Fruit fly (Drosophila melanogaster): ENCODE results near the gene axed.
A peak's percentile ranks its signal among the peaks of the same experiment; 100 is the strongest.

The axed gene

dm6 chr3L:6608884-6609552, at the start of gene axed (continued):
- TF ChIP-seq CG31365 (tag; optimal IDR thresholded peaks at IDR 0.05), result no peak
- no peak for TF ChIP-seq CG11247 (GFP tag; IDR thresholded peaks at IDR 0.05)
- peak; percentile 18 for TF ChIP-seq CG34376 (GFP tag; optimal IDR thresholded peaks at IDR 0.05)
- peak; percentile 47 for TF ChIP-seq HHEX (GFP tag; optimal IDR thresholded peaks at IDR 0.05)
- TF ChIP-seq CG16863 (GFP tag; optimal IDR thresholded peaks at IDR 0.05), result peak; percentile 4
- TF ChIP-seq CG32772 (GFP tag; IDR thresholded peaks at IDR 0.05), result peak; percentile 28; the same call in 1 of the 2 replicates
- 0 out of 2 replicates have a peak, but pooled peaks have one; percentile 11 for TF ChIP-seq wdn (GFP tag; IDR thresholded peaks at IDR 0.05)
- TF ChIP-seq nerfin-1 (tag; optimal IDR thresholded peaks at IDR 0.05), result peak; percentile 38
- no peak for TF ChIP-seq CG11093 (GFP tag; IDR thresholded peaks at IDR 0.05)
- TF ChIP-seq pan (optimal IDR thresholded peaks at IDR 0.05), result no peak
- peak in 1 of 2 experiments; percentile 62 for TF ChIP-seq pan (GFP tag; optimal IDR thresholded peaks at IDR 0.05 in 1 of 2, IDR thresholded peaks at IDR 0.05 in 1 of 2)
- TF ChIP-seq CG7357 (GFP tag; IDR thresholded peaks at IDR 0.05), result 0 out of 3 replicates have a peak, but pooled peaks have one; percentile 32
- peak; percentile 38; the same call in 1 of the 3 replicates for TF ChIP-seq CG34422 (GFP tag; IDR thresholded peaks at IDR 0.05)
- TF ChIP-seq Dbx (GFP tag; IDR thresholded peaks at IDR 0.05), result peak; percentile 36; the same call in 1 of the 3 replicates
- peak; percentile 64 for TF ChIP-seq CG18599 (GFP tag; optimal IDR thresholded peaks at IDR 0.05)
- 0 out of 2 replicates have a peak, but pooled peaks have one; percentile 17 for TF ChIP-seq stc (GFP tag; IDR thresholded peaks at IDR 0.05)
- TF ChIP-seq CG4854 (GFP tag; optimal IDR thresholded peaks at IDR 0.05), result peak; percentile 10
- no peak for TF ChIP-seq amos (GFP tag; IDR thresholded peaks at IDR 0.05; ENCODE audit: partially characterized antibody)
- TF ChIP-seq CG12391 (tag; optimal IDR thresholded peaks at IDR 0.05), result peak; percentile 33
- TF ChIP-seq Poxn (GFP tag; IDR thresholded peaks at IDR 0.05), result 0 out of 2 replicates have a peak, but pooled peaks have one; percentile 5
- 0 out of 2 replicates have a peak, but pooled peaks have one; percentile 14 for TF ChIP-seq vvl (GFP tag; IDR thresholded peaks at IDR 0.05)
- TF ChIP-seq usp (GFP tag; optimal IDR thresholded peaks at IDR 0.05), result no peak
- peak; percentile 19 for TF ChIP-seq CG13296 (GFP tag; optimal IDR thresholded peaks at IDR 0.05)
- TF ChIP-seq CG3838 (GFP tag; optimal IDR thresholded peaks at IDR 0.05), result peak; percentile 11
- peak; percentile 11 for TF ChIP-seq CG9437 (GFP tag; optimal IDR thresholded peaks at IDR 0.05)
- TF ChIP-seq ewg (GFP tag; optimal IDR thresholded peaks at IDR 0.05), result peak; percentile 95
- TF ChIP-seq CG13775 (GFP tag; optimal IDR thresholded peaks at IDR 0.05), result peak; percentile 12
- peak; percentile 15 for TF ChIP-seq hkb (optimal IDR thresholded peaks at IDR 0.05)
- no peak for TF ChIP-seq hkb (GFP tag; IDR thresholded peaks at IDR 0.05)
- TF ChIP-seq fd3F (GFP tag; optimal IDR thresholded peaks at IDR 0.05), result peak; percentile 0
- peak; percentile 14 for TF ChIP-seq CG15011 (GFP tag; optimal IDR thresholded peaks at IDR 0.05)
- peak; percentile 46 for TF ChIP-seq CG12659 (GFP tag; optimal IDR thresholded peaks at IDR 0.05)
- TF ChIP-seq BtbVII (GFP tag; optimal IDR thresholded peaks at IDR 0.05), result peak; percentile 58
- peak; percentile 31 for TF ChIP-seq phol (tag; optimal IDR thresholded peaks at IDR 0.05)
- TF ChIP-seq CG5180 (GFP tag; optimal IDR thresholded peaks at IDR 0.05), result peak; percentile 54
- TF ChIP-seq rib (GFP tag; IDR thresholded peaks at IDR 0.05), result no peak
- TF ChIP-seq ind (GFP tag; optimal IDR thresholded peaks at IDR 0.05), result peak; percentile 29
- peak; percentile 22 for TF ChIP-seq CG17359 (tag; optimal IDR thresholded peaks at IDR 0.05)
- TF ChIP-seq CG18619 (GFP tag; optimal IDR thresholded peaks at IDR 0.05), result peak; percentile 22
- TF ChIP-seq Ets65A (GFP tag), result peak; percentile 44
- no peak for TF ChIP-seq kah (GFP tag; optimal IDR thresholded peaks at IDR 0.05)
- no peak for TF ChIP-seq ftz-f1 (GFP tag; optimal IDR thresholded peaks at IDR 0.05)
- TF ChIP-seq lab (GFP tag; optimal IDR thresholded peaks at IDR 0.05), result peak; percentile 39
- TF ChIP-seq bcd (GFP tag; optimal IDR thresholded peaks at IDR 0.05), result peak; percentile 35
- no peak for TF ChIP-seq exex (tag; optimal IDR thresholded peaks at IDR 0.05)
- peak; percentile 45 for TF ChIP-seq CG2120 (GFP tag; optimal IDR thresholded peaks at IDR 0.05)
- peak; percentile 66 for TF ChIP-seq Meics (GFP tag; optimal IDR thresholded peaks at IDR 0.05)
- no peak for TF ChIP-seq ttk (GFP tag; IDR thresholded peaks at IDR 0.05)
- peak; percentile 11 for TF ChIP-seq Oli (tag; optimal IDR thresholded peaks at IDR 0.05)

Measured in whole organism, embryonic.